Worm (Caenorhabditis elegans): ENCODE data around the gene tbx-34.

ce11 chrIII:11251718-11252441, 33.8 kb upstream of the tbx-34 start, which contains the start of gene Y47D3A.32:
- no peak for TF ChIP-seq ets-4 (GFP tag; optimal IDR thresholded peaks at IDR 0.05)
- no peak for TF ChIP-seq hlh-26 (GFP tag; conservative IDR thresholded peaks at IDR 0.05)
- no peak for TF ChIP-seq die-1 (tag; optimal IDR thresholded peaks at IDR 0.05)
- TF ChIP-seq pbrm-1 (GFP tag; IDR thresholded peaks at IDR 0.05), result peak; percentile 33; the same call in 1 of the 2 replicates
- TF ChIP-seq nhr-80 (tag; optimal IDR thresholded peaks at IDR 0.05), result no peak
- TF ChIP-seq snpc-4 (GFP tag; optimal IDR thresholded peaks at IDR 0.05), result no peak
- no peak for TF ChIP-seq snpc-4 (tag; optimal IDR thresholded peaks at IDR 0.05)
- TF ChIP-seq mel-28 (tag; optimal IDR thresholded peaks at IDR 0.05; ENCODE audit: borderline replicate concordance), result no peak
- TF ChIP-seq ceh-40 (GFP tag; IDR thresholded peaks at IDR 0.05), result no peak
